Fruit fly (Drosophila melanogaster) whole organism, prepupa: ENCODE measurements around the gene pasi1.

Experiments
- Blimp-1 ChIP-seq: fragments of 200-800 bp; sonication (Bioruptor generic); optimal IDR thresholded peaks from 3 replicates; lab custom pipeline; 2017; ENCODE audit warnings: missing biosample characterization, missing genetic modification characterization, mild to moderate bottlenecking, moderate library complexity, missing genetic modification reagents
- CG10631 ChIP-seq: fragments of 200-800 bp; sonication (Bioruptor generic); optimal IDR thresholded peaks from 2 replicates; lab custom pipeline; 2016; ENCODE audit warnings: missing biosample characterization, missing genetic modification characterization
- CG11294 ChIP-seq: fragments of 200-800 bp; sonication (Bioruptor generic); IDR thresholded peaks from 2 replicates; pipeline ENCODE4 v1.3.6; 2022; ENCODE audit warnings: missing biosample characterization, missing genetic modification characterization
- CG15336 ChIP-seq: fragments of 200-800 bp; sonication (Bioruptor generic); IDR thresholded peaks from 2 replicates; pipeline ENCODE4 v1.3.6; 2022; ENCODE audit warnings: missing biosample characterization, missing genetic modification characterization
- CG16779 ChIP-seq: fragments of 200-800 bp; sonication (Bioruptor generic); optimal IDR thresholded peaks from 3 replicates; lab custom pipeline; 2017; ENCODE audit warnings: missing biosample characterization, mild to moderate bottlenecking, missing genetic modification characterization
- CG31627 ChIP-seq: fragments of 200-800 bp; sonication (Bioruptor generic); optimal IDR thresholded peaks from 3 replicates; lab custom pipeline; 2016; ENCODE audit warnings: missing biosample characterization, missing genetic modification characterization
- CG6792 ChIP-seq: fragments of 200-800 bp; sonication (Bioruptor generic); optimal IDR thresholded peaks from 3 replicates; lab custom pipeline; 2016; ENCODE audit warnings: missing biosample characterization, missing genetic modification characterization
- CG6808 ChIP-seq: fragments of 200-800 bp; sonication (Bioruptor generic); optimal IDR thresholded peaks from 3 replicates; lab custom pipeline; 2017; ENCODE audit warnings: missing biosample characterization, missing genetic modification characterization, mild to moderate bottlenecking, moderate library complexity, missing genetic modification reagents
- CG7368 ChIP-seq: fragments of 200-800 bp; sonication (Bioruptor generic); optimal IDR thresholded peaks from 3 replicates; lab custom pipeline; 2016; ENCODE audit warnings: missing biosample characterization, missing genetic modification characterization
- CG8119 ChIP-seq: fragments of 200-800 bp; sonication (Bioruptor generic); IDR thresholded peaks from 3 replicates; pipeline ENCODE4 v1.3.6; 2022; ENCODE audit warnings: missing biosample characterization, missing genetic modification characterization
- CG8632 ChIP-seq: fragments of 200-800 bp; sonication (Bioruptor generic); optimal IDR thresholded peaks from 3 replicates; lab custom pipeline; 2016; ENCODE audit warnings: missing biosample characterization, missing genetic modification characterization
- Ets21C ChIP-seq: fragments of 200-800 bp; sonication (Bioruptor generic); optimal IDR thresholded peaks from 3 replicates; lab custom pipeline; 2016; ENCODE audit warnings: missing biosample characterization, missing genetic modification characterization
- Ets96B ChIP-seq: fragments of 200-800 bp; optimal IDR thresholded peaks from 2 replicates; lab custom pipeline; 2019; ENCODE audit warnings: missing biosample characterization, mild to moderate bottlenecking, missing genetic modification characterization, moderate library complexity
- Gug ChIP-seq: fragments of 200-800 bp; sonication (Bioruptor generic); IDR thresholded peaks from 2 replicates; pipeline ENCODE4 v1.3.6; 2022; ENCODE audit warnings: missing biosample characterization, missing genetic modification characterization
- Hr4 ChIP-seq: fragments of 200-800 bp; sonication (Bioruptor generic); optimal IDR thresholded peaks from 3 replicates; lab custom pipeline; 2016; ENCODE audit warnings: missing biosample characterization, missing genetic modification characterization
- Smox ChIP-seq: fragments of 200-800 bp; sonication (Bioruptor generic); optimal IDR thresholded peaks from 3 replicates; lab custom pipeline; 2016; ENCODE audit warnings: missing biosample characterization, missing genetic modification characterization
- Sox102F ChIP-seq: fragments of 200-800 bp; sonication (Bioruptor generic); optimal IDR thresholded peaks from 2 replicates; lab custom pipeline; 2016; ENCODE audit warnings: missing biosample characterization, mild to moderate bottlenecking, missing genetic modification characterization
- Sox15 ChIP-seq: fragments of 200-800 bp; sonication (Bioruptor generic); optimal IDR thresholded peaks from 3 replicates; lab custom pipeline; 2016; ENCODE audit warnings: missing biosample characterization, missing genetic modification characterization
- acj6 ChIP-seq: fragments of 200-800 bp; sonication (Bioruptor generic); optimal IDR thresholded peaks from 3 replicates; lab custom pipeline; 2016; ENCODE audit warnings: missing biosample characterization, missing genetic modification characterization
- cyc ChIP-seq: fragments of 200-800 bp; sonication (Bioruptor generic); optimal IDR thresholded peaks from 3 replicates; lab custom pipeline; 2016; ENCODE audit warnings: missing biosample characterization, missing genetic modification characterization
- fd59A ChIP-seq: fragments of 200-800 bp; sonication (Bioruptor generic); optimal IDR thresholded peaks from 2 replicates; lab custom pipeline; 2017; ENCODE audit warnings: missing biosample characterization, mild to moderate bottlenecking, missing genetic modification characterization, missing genetic modification reagents
- fd85E ChIP-seq: fragments of 200-800 bp; sonication (Bioruptor generic); optimal IDR thresholded peaks from 3 replicates; lab custom pipeline; 2016; ENCODE audit warnings: missing biosample characterization, missing genetic modification characterization
- fkh ChIP-seq: fragments of 200-800 bp; sonication (Bioruptor generic); optimal IDR thresholded peaks from 3 replicates; lab custom pipeline; 2017; ENCODE audit warnings: missing biosample characterization, mild to moderate bottlenecking, missing genetic modification characterization, moderate library complexity
- lz ChIP-seq: fragments of 200-800 bp; sonication (Bioruptor generic); optimal IDR thresholded peaks from 3 replicates; lab custom pipeline; 2016; ENCODE audit warnings: missing biosample characterization, missing genetic modification characterization
- net ChIP-seq: fragments of 200-800 bp; sonication (Bioruptor generic); optimal IDR thresholded peaks from 3 replicates; lab custom pipeline; 2016; ENCODE audit warnings: missing biosample characterization, missing genetic modification characterization
- svp ChIP-seq: fragments of 200-800 bp; sonication (Bioruptor generic); peaks from one replicate; lab custom pipeline; 2016; ENCODE audit warnings: missing biosample characterization, missing genetic modification characterization

The pasi1 gene

DNA sequence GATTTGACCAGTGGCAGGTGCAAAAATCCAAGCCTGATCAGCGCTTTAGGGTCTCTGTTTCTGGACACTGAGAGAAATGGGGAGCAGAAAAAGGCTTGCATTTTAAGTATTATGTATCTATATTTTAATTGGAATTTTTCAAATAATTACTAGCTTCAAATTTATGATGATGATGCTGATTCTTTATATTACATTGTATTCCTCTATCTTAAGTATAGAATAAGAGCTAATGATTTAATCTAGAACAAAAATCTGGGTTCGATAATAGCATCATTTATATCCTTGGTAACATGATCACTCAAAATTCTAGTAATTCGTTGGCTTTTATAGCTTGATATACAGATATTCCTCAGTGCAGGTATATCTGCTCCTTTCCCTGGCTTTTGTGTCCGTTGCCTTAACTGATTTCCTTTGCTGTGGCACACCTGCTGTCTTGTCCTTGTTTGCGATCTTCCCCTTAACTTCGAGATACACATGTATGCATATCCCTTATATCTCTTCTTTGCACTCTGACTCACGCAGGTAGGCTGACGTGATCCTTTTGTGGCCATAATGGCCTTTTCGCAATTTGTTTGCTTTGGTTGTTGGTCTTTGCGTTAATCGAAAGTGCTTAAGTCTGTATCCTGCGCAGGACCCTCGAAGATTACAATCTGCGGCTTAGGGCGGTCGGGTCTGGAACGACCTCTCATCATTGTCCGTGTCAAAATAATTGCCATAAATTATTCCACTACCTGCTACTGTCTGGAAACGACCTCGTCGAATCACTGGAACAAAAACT, 31.1 kb downstream of the pasi1 start (continued):
- TF ChIP-seq Ets21C (GFP tag; lab: Kevin White, UChicago), result peak; percentile 4
- TF ChIP-seq net (GFP tag; lab: Kevin White, UChicago), result no peak
- peak; percentile 27 for TF ChIP-seq Blimp-1 (GFP tag; lab: Kevin White, UChicago)

DNA sequence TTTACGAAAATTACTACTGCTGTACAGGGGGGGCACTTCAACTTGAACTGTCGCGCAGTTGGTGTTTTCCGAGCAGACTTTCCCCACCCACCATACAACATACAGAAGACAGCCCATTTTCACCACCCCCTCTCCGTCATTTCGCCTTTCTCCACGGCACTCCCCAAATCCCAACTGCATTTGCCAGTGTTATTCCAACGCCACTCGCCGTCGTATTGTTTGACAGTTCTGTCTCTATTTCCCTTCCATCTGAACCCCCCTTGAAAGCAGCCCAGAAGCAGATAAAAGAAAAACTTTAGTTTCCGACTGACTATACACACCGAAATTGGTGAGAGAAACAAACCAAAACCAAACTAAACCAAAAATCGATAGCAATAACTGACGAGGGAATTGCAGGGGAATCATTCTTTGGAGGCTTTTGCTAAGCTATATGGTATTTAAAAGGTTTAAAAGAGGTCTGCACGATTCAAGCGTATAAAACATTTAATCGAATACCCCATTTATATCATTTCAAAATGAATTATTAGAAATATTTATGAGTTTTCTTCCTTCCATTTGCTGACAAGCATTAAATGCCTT, 32.3 kb downstream of the pasi1 start:
- TF ChIP-seq acj6 (GFP tag; lab: Kevin White, UChicago), result no peak
- peak; percentile 47 for TF ChIP-seq svp (GFP tag; lab: Kevin White, UChicago)

DNA sequence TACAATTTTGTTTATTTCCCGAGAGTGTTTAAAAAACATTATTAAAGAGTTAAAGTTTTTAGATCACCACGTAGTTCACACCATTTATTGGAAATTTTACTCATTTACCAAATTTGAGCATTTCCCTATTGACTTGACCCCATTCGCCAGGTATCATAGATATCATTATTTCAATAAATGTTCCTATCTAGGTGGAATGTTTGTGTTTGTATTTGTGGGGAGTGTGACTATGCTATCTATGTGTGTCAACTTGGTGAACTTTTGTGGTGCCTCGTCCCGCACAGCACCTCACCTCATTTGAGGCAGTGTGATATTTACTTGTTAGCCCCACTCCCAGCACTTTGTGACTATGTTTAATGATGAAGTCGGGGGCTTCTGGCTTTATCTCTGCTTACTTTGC, 33.8 kb downstream of the pasi1 start:
- TF ChIP-seq CG31627, result no peak
- TF ChIP-seq Blimp-1 (GFP tag; lab: Kevin White, UChicago), result no peak
- no peak for TF ChIP-seq cyc
- TF ChIP-seq Gug (GFP tag; lab: Robert Waterston, UW), result no peak
- TF ChIP-seq CG6792 (GFP tag; lab: Kevin White, UChicago), result no peak
- TF ChIP-seq fkh (GFP tag; lab: Kevin White, UChicago), result peak; percentile 91
- no peak for TF ChIP-seq Ets96B (tag; lab: Kevin White, UChicago)

DNA sequence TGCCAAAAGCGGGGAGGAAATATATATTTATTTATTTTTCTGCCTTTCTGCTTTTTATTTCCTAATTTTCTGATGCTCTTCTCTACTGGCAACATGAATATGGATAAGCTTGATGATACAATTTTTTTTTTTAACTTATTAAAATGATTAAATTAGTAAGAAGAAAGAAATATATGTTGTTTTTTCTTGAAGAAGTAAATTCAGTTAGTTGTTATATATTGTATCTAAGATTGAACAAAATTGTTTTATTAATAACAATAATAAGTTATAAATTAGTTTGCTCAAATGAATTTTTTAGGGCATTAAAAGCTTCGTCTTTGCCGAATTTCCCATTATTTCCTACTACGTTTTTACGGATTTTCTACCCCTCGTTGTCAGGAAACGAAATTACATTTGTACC, 35.7 kb downstream of the pasi1 start:
- TF ChIP-seq Sox15 (GFP tag; lab: Kevin White, UChicago) (no peak), Hr4 (GFP tag; lab: Kevin White, UChicago) (no peak), CG6792 (GFP tag; lab: Kevin White, UChicago) (no peak), lz (GFP tag; lab: Kevin White, UChicago) (no peak), fd85E (GFP tag; lab: Kevin White, UChicago) (no peak), CG8632 (GFP tag; lab: Kevin White, UChicago) (no peak), CG11294 (GFP tag; lab: Robert Waterston, UW) (no peak), Smox (GFP tag; lab: Kevin White, UChicago) (no peak), Sox102F (no peak), CG15336 (no peak), CG6808 (no peak), CG10631 (no peak), fd59A (no peak), CG7368 (no peak), CG8119 (GFP tag; lab: Robert Waterston, UW) (no peak), Gug (GFP tag; lab: Robert Waterston, UW) (no peak), CG16779 (no peak)
